Worm (Caenorhabditis elegans) whole organism, L3 larva: ENCODE data around the gene T02H6.8.

Experiments used
- ZK546.5 ChIP-seq: sonication (generic microtip); optimal IDR thresholded peaks from 2 replicates; lab custom pipeline; 2017; ENCODE audit warnings: missing biosample characterization, missing genetic modification characterization
- elt-3 ChIP-seq, 3 experiments: fragments of 150-350 bp in 1 of 3; sonication (generic microtip) in 2 of 3; optimal IDR thresholded peaks; 2 replicates in 2 of 3; 4 replicates in 1 of 3; lab custom pipeline; 2014 to 2017; ENCODE audit warnings: missing biosample characterization in 3 of 3, missing genetic modification characterization in 3 of 3
- nhr-11 ChIP-seq: fragments of 150-350 bp; optimal IDR thresholded peaks from 2 replicates; lab custom pipeline; 2014; ENCODE audit warnings: missing biosample characterization, missing genetic modification characterization
- nhr-28 ChIP-seq: fragments of 150-350 bp; optimal IDR thresholded peaks from 2 replicates; lab custom pipeline; 2014; ENCODE audit warnings: missing biosample characterization, missing genetic modification characterization
- nhr-76 ChIP-seq: fragments of 150-350 bp; sonication (generic microtip); optimal IDR thresholded peaks from 5 replicates; lab custom pipeline; 2014; ENCODE audit warnings: missing biosample characterization, missing genetic modification characterization
- unc-62 ChIP-seq: fragments of 150-350 bp; sonication (generic microtip); optimal IDR thresholded peaks from 4 replicates; lab custom pipeline; 2014; ENCODE audit warnings: missing biosample characterization, missing genetic modification reagents, missing genetic modification characterization
- ztf-11 ChIP-seq: fragments of 150-350 bp; optimal IDR thresholded peaks from 2 replicates; lab custom pipeline; 2014; ENCODE audit warnings: missing biosample characterization, missing genetic modification characterization

ce11 chrII:661696-662095 lies 18.9 kb upstream of the T02H6.8 start, which contains the start of gene sri-45:
- TF ChIP-seq elt-3 (tag; optimal IDR thresholded peaks at IDR 0.05; lab: Kevin White, UChicago) (no peak), unc-62 (GFP tag; lab: Kevin White, UChicago) (no peak), nhr-76 (tag; lab: Kevin White, UChicago) (no peak), nhr-11 (tag; lab: Kevin White, UChicago) (no peak), ztf-11 (tag; lab: Kevin White, UChicago) (no peak), nhr-28 (no peak), ZK546.5 (tag; lab: Kevin White, UChicago) (no peak)
